Fruit fly (Drosophila melanogaster): ENCODE measurements around the gene MED1.
A peak's percentile ranks its signal among the peaks of the same experiment; 100 is the strongest.

The MED1 gene

DNA sequence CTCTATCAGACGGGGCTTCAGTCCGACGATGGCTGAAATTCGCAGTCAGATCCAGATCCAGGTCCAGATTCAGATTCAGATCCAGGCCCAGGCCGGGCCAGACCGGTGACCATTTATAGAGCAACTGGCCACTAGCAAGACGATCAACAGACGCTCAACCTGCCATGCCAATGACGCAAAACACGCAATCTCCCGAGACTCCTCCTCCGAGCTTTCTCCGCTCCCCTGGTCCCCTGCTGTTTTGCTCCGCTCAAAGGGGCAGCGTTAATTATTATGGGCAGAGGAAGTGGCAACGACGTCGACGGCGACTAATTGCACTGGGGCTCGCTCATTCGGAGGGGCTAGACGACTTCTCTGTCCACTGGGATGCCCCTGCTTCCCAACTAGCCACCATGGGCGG is 17.2 kb upstream of the MED1 start:
- no peak for TF ChIP-seq Nf-YB (GFP tag; optimal IDR thresholded peaks at IDR 0.05)
- TF ChIP-seq CG2678 (tag; optimal IDR thresholded peaks at IDR 0.05): no peak
- peak; percentile 49 for TF ChIP-seq Awh (GFP tag; IDR thresholded peaks at IDR 0.05)

DNA sequence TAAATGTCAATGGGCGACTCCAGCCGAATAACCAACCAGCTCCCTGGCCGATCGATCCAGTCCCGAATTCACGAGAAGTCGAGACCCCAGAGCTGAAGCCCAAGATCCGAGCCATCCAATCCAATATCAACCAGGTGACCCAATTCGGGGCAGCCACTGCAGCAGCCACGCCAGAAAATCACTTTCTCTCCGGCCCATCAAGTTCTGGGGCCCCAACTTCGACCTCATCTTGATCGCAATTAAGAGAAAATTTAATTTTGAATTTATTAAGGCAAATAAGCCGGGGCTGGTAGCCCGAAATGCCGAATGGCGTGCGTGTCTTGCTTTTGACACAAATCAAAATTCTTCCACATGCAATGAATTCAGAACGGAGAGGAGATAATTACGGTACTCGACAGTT is 13.6 kb upstream of the MED1 start:
- no peak for TF ChIP-seq chif (GFP tag; optimal IDR thresholded peaks at IDR 0.05)
- peak; percentile 62 for TF ChIP-seq Awh (GFP tag; IDR thresholded peaks at IDR 0.05)
- peak; percentile 83 for TF ChIP-seq Blimp-1 (GFP tag; optimal IDR thresholded peaks at IDR 0.05)

DNA sequence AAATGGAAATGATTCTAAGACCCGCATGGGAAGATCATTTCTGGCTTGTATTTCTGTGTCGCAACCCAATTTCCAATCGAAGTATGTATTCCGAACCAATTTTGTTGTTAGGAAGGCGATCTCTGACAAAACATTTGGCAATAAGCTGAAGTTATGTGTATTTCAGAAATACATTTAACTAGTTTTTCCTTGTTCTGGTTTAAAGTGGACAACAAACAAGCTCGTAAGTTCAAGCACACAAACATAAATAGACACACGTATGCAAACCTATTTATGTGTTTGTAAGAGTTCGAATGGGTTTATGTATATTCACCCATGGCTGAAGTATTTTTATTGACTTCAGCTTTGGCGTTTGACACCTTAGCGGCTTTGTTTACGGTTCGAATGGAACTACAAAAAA is 11.6 kb upstream of the MED1 start:
- TF ChIP-seq CG8944 (GFP tag; optimal IDR thresholded peaks at IDR 0.05): no peak
- 0 out of 4 replicates have a peak, but pooled peaks have one; percentile 39 for TF ChIP-seq chinmo (GFP tag; IDR thresholded peaks at IDR 0.05; ENCODE audit: partially characterized antibody)
- TF ChIP-seq abd-A (tag; optimal IDR thresholded peaks at IDR 0.05): peak; percentile 59
- TF ChIP-seq cg (GFP tag; optimal IDR thresholded peaks at IDR 0.05): peak; percentile 9
- TF ChIP-seq CG12769 (tag; optimal IDR thresholded peaks at IDR 0.05): peak; percentile 32
- no peak for TF ChIP-seq CG6683 (GFP tag; optimal IDR thresholded peaks at IDR 0.05)
- TF ChIP-seq sd (tag; optimal IDR thresholded peaks at IDR 0.05): peak; percentile 60

DNA sequence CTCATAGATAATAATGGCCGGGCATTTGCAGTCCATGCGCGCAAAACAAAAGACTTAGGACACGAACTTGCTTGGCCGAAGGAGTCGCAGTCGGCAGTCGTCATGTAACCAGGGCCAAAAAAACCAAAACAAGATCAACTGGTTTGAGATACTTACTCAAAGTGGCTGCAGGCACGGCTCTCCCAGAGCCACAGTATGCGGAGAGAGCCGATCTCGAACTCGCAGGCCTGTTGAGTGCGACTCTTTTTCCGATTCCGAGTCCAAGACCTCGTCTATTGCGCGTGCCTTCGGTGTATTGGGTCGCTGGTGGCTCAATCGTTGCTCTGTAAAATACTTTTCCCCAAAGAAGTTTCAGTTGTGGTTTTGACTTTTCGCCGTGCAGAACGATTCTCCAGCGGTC is 10.4 kb upstream of the MED1 start, which contains the start of gene CG43980:
Gene CG43980, plus strand, starts transcription at position 352 of the 400 bp plus-strand sequence.
- TF ChIP-seq HLH3B (GFP tag; IDR thresholded peaks at IDR 0.05): no peak
- peak; percentile 5 for TF ChIP-seq kni (GFP tag; optimal IDR thresholded peaks at IDR 0.05)
- no peak for TF ChIP-seq CG1792 (GFP tag; optimal IDR thresholded peaks at IDR 0.05)
- no peak for TF ChIP-seq prd (optimal IDR thresholded peaks at IDR 0.05)
- TF ChIP-seq prd (GFP tag; IDR thresholded peaks at IDR 0.05): no peak
- no peak for TF ChIP-seq vnd (GFP tag; IDR thresholded peaks at IDR 0.05; ENCODE audit: partially characterized antibody)
- peak; percentile 79 for TF ChIP-seq Deaf1 (tag; optimal IDR thresholded peaks at IDR 0.05)
- no peak for TF ChIP-seq C15 (GFP tag; IDR thresholded peaks at IDR 0.05)
- TF ChIP-seq Bgb (GFP tag; IDR thresholded peaks at IDR 0.05; ENCODE audit: partially characterized antibody): peak; percentile 27; the same call in 1 of the 2 replicates
- no peak for TF ChIP-seq CG9215 (GFP tag; IDR thresholded peaks at IDR 0.05)
- TF ChIP-seq hkb (optimal IDR thresholded peaks at IDR 0.05): no peak
- 0 out of 2 replicates have a peak, but pooled peaks have one; percentile 33 for TF ChIP-seq hkb (GFP tag; IDR thresholded peaks at IDR 0.05)
- TF ChIP-seq Trl (optimal IDR thresholded peaks at IDR 0.05): peak; percentile 58 to 62
- TF ChIP-seq Trl (GFP tag; optimal IDR thresholded peaks at IDR 0.05): no peak
- no peak for TF ChIP-seq Adf1 (GFP tag; IDR thresholded peaks at IDR 0.05)
- TF ChIP-seq yki (optimal IDR thresholded peaks at IDR 0.05): peak; percentile 5
- peak; percentile 17; the same call in 1 of the 2 replicates for TF ChIP-seq CG13287 (GFP tag; IDR thresholded peaks at IDR 0.05; ENCODE audit: partially characterized antibody)
- no peak for TF ChIP-seq otp (GFP tag; IDR thresholded peaks at IDR 0.05)
- no peak for TF ChIP-seq her (GFP tag; optimal IDR thresholded peaks at IDR 0.05)
- peak; percentile 18 for TF ChIP-seq CG10431 (GFP tag; optimal IDR thresholded peaks at IDR 0.05)
- no peak for TF ChIP-seq CG10366 (GFP tag; IDR thresholded peaks at IDR 0.05)
- no peak for TF ChIP-seq CG16813 (GFP tag; IDR thresholded peaks at IDR 0.05; ENCODE audit: partially characterized antibody)
- TF ChIP-seq CG1024 (GFP tag; IDR thresholded peaks at IDR 0.05): no peak
- no peak for TF ChIP-seq Max (GFP tag; optimal IDR thresholded peaks at IDR 0.05)
- TF ChIP-seq CG13894 (tag; optimal IDR thresholded peaks at IDR 0.05): peak; percentile 11
- no peak for TF ChIP-seq tll (GFP tag; optimal IDR thresholded peaks at IDR 0.05)
- TF ChIP-seq CG11247 (GFP tag; IDR thresholded peaks at IDR 0.05): peak; percentile 59; the same call in 1 of the 2 replicates
- TF ChIP-seq abd-A (tag; optimal IDR thresholded peaks at IDR 0.05): peak; percentile 21
- peak; percentile 40 for TF ChIP-seq sens (GFP tag)
- peak; percentile 94 for TF ChIP-seq z (GFP tag; IDR thresholded peaks at IDR 0.05)
- no peak for TF ChIP-seq CG9609 (GFP tag; optimal IDR thresholded peaks at IDR 0.05)
- TF ChIP-seq CG18764 (GFP tag; optimal IDR thresholded peaks at IDR 0.05): no peak
- TF ChIP-seq bbx (GFP tag; IDR thresholded peaks at IDR 0.05; ENCODE audit: partially characterized antibody): 0 out of 2 replicates have a peak, but pooled peaks have one; percentile 24
- peak; percentile 18; the same call in 1 of the 2 replicates for TF ChIP-seq amos (GFP tag; IDR thresholded peaks at IDR 0.05; ENCODE audit: partially characterized antibody)
- TF ChIP-seq salm (tag; optimal IDR thresholded peaks at IDR 0.05): no peak
